Worm (Caenorhabditis elegans): ENCODE data around the gene ahsa-1.

Gene ahsa-1

DNA sequence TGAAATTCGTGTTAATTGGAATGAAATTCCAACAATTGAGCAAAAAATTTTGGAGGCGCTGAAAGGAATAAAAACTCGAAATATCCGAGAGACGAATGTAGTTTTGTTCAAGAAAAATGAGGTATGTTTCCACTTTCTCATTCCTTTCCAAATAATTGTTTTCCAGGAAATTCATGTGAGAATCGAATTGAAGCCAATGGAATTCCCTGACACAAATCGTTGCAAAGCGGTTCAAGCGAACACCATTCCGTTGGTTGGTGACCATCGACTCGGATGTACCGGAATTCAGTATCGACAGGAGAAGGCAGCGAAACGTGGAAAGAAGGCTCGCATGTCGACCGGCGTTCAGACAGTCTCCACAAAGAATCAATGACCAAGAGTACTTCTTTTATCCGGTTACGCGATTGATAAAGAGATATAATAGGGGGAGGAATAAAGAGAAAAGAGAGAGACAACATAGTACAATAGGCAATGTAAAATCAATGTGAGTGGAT is 28.8 kb downstream of the ahsa-1 start:
- TF ChIP-seq nhr-77 (tag; optimal IDR thresholded peaks at IDR 0.05) (no peak), nhr-10 (tag; optimal IDR thresholded peaks at IDR 0.05) (no peak)

DNA sequence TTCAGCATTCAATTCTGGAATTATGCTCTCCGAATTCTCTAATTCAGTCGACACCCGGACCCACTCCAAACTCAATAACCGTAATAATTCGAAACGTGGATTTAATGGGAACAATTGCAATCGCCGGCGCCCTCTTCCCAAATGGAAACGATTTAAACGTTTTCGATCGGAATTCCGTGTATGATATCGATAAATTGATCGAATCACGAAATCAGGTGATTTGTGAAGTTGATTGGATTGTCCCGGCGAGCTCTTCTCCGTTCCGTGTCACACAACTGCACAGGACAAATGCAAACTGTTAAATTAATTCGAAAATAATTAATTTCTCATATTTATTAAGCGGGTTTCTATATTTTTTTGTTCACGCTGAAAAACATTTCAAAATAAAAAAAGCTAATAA is 29.3 kb downstream of the ahsa-1 start, which contains the start of gene C25D7.16:
Gene C25D7.16, plus strand, starts transcription at position 301 of the 400 bp plus-strand sequence.
- TF ChIP-seq nhr-12 (tag; optimal IDR thresholded peaks at IDR 0.05) (no peak), alr-1 (tag; optimal IDR thresholded peaks at IDR 0.05) (no peak), snpc-4 (tag; optimal IDR thresholded peaks at IDR 0.05) (no peak), nhr-10 (tag; optimal IDR thresholded peaks at IDR 0.05) (no peak), lin-11 (tag; optimal IDR thresholded peaks at IDR 0.05) (no peak), R02D3.7 (tag; optimal IDR thresholded peaks at IDR 0.05) (no peak), aly-2 (tag; optimal IDR thresholded peaks at IDR 0.05) (no peak), lin-39 (tag; optimal IDR thresholded peaks at IDR 0.05) (no peak), unc-39 (tag; optimal IDR thresholded peaks at IDR 0.05) (no peak), ztf-4 (tag; optimal IDR thresholded peaks at IDR 0.05) (no peak), blmp-1 (tag; optimal IDR thresholded peaks at IDR 0.05; ENCODE audit: insufficient read depth) (no peak), F13H6.1 (tag; optimal IDR thresholded peaks at IDR 0.05) (no peak), C34F6.9 (tag; optimal IDR thresholded peaks at IDR 0.05) (no peak), unc-55 (GFP tag; optimal IDR thresholded peaks at IDR 0.05) (no peak)

DNA sequence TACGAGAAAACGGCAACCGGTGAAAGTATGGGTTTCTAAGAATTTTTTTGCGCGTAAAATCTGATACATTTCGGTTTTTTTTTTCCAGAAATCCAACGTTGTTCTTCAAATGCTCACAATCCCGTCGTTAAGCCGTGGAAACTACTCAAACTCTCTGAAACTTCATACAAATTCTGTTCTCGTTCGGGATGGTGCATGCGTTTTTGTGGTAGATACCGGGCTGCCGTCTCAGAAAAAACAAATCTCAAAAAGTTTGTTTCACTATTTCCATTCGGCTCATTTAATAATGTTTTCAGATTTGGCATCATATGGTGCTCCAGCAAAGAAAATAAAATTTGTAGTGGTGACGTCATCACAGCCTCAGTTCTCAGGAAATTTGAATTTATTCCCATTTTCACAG is 30.5 kb downstream of the ahsa-1 start:
- TF ChIP-seq gmeb-1 (tag; optimal IDR thresholded peaks at IDR 0.05) (no peak), alr-1 (tag; optimal IDR thresholded peaks at IDR 0.05) (no peak), ztf-4 (tag; optimal IDR thresholded peaks at IDR 0.05) (no peak), C34F6.9 (tag; optimal IDR thresholded peaks at IDR 0.05) (no peak), lin-11 (tag; optimal IDR thresholded peaks at IDR 0.05) (no peak), lin-13 (GFP tag; optimal IDR thresholded peaks at IDR 0.05) (no peak), dmd-4 (tag; optimal IDR thresholded peaks at IDR 0.05) (no peak), nhr-21 (tag; optimal IDR thresholded peaks at IDR 0.05) (no peak), zag-1 (tag; optimal IDR thresholded peaks at IDR 0.05) (no peak), nhr-10 (tag; optimal IDR thresholded peaks at IDR 0.05) (no peak), Y55F3AM.14 (GFP tag; optimal IDR thresholded peaks at IDR 0.05) (no peak), unc-62 (GFP tag; optimal IDR thresholded peaks at IDR 0.05) (no peak), nhr-6 (tag; optimal IDR thresholded peaks at IDR 0.05) (no peak), fos-1 (tag; optimal IDR thresholded peaks at IDR 0.05) (no peak), nhr-23 (tag; optimal IDR thresholded peaks at IDR 0.05) (no peak), mdl-1 (tag; optimal IDR thresholded peaks at IDR 0.05) (no peak), elt-3 (tag; optimal IDR thresholded peaks at IDR 0.05) (no peak), crh-2 (tag; optimal IDR thresholded peaks at IDR 0.05) (no peak), aly-2 (tag; optimal IDR thresholded peaks at IDR 0.05) (no peak), F13H6.1 (tag; optimal IDR thresholded peaks at IDR 0.05) (no peak)

DNA sequence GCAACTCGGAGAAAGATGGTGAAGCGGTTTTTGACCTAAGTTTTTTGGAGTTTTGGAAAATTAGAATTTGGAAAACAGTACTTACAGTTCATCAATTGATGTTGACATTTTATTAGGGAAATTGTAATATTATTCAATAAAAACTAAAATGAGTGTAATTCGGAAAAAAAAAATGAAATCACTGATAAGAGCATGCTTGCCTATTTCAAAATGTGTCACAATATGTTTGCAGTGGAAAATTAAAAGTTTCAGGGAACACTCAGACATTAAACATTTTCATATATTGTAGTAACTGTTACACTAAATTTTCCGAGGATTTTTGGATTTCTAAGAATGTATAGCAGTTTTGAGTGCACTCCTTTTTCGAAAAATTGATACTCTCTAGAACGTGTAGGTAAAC is 32.8 kb downstream of the ahsa-1 start, which contains the start of the genes fbxa-82 and C25D7.5:
Gene fbxa-82, minus strand, starts transcription at position 163 of the 400 bp plus-strand sequence.
Gene C25D7.5, plus strand, starts transcription at position 283 of the 400 bp plus-strand sequence.
- TF ChIP-seq zag-1 (tag; optimal IDR thresholded peaks at IDR 0.05) (no peak), nhr-12 (tag; optimal IDR thresholded peaks at IDR 0.05) (no peak), dmd-4 (tag; optimal IDR thresholded peaks at IDR 0.05) (no peak), elt-1 (tag; optimal IDR thresholded peaks at IDR 0.05) (no peak), lin-11 (tag; optimal IDR thresholded peaks at IDR 0.05) (no peak), fos-1 (tag; optimal IDR thresholded peaks at IDR 0.05) (peak; percentile 30)

DNA sequence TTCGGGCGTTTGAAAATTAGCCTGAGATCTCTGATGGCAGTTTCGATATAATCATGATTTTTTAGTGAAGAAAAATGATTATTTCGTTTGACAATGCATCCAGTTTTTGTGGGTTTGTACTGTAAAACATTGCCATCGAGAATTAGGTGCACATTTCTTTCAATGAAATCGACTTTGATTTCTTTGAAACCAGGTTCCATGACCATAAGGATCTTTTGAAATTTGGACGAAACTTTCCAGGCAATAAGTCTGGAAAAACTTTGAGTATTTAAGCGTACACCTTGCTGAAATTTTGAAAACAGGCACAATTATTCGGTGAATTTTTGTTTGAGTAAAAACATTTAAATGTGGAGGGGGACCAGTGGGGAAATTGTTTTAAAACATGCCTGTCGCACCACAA is 33.5 kb downstream of the ahsa-1 start:
- no peak for TF ChIP-seq elt-1 (tag; optimal IDR thresholded peaks at IDR 0.05)
- TF ChIP-seq unc-55 (GFP tag; optimal IDR thresholded peaks at IDR 0.05) = no peak
- TF ChIP-seq nhr-25 (tag; optimal IDR thresholded peaks at IDR 0.05) = no peak
- no peak for TF ChIP-seq ztf-11 (tag; optimal IDR thresholded peaks at IDR 0.05)
- no peak for TF ChIP-seq egl-27 (tag; optimal IDR thresholded peaks at IDR 0.05)
- TF ChIP-seq ceh-82 (tag; optimal IDR thresholded peaks at IDR 0.05) = no peak
- TF ChIP-seq fos-1 (tag; optimal IDR thresholded peaks at IDR 0.05) = no peak

DNA sequence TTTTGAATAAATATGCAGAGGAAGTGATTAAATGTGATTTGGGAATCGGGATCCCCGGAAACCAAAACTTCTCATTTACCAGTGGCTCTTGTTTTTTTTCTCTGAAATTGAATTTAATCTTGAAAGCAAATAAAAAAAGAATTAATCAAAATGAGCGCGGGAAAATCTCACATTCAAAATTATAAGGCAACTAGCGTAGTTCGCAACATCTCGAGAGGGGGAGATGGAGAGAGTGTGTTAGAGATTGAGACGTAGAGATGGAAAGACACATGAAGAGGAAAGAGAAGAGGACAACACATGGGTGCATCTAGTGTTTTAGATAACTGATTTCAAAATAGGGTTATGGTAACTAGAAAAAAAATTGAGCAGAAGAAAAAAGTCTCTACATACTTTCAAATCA is 37.1 kb downstream of the ahsa-1 start, which contains the start of gene sdc-3:
Gene sdc-3, minus strand, starts transcription at position 101 of the 400 bp plus-strand sequence.
- TF ChIP-seq C34F6.9 (tag; optimal IDR thresholded peaks at IDR 0.05) (peak; percentile 28), sem-4 (tag; optimal IDR thresholded peaks at IDR 0.05) (no peak), lsy-2 (tag; optimal IDR thresholded peaks at IDR 0.05) (no peak), alr-1 (tag; optimal IDR thresholded peaks at IDR 0.05) (no peak), fos-1 (tag; optimal IDR thresholded peaks at IDR 0.05) (peak; percentile 18), F13H6.1 (tag; optimal IDR thresholded peaks at IDR 0.05) (no peak), lin-11 (tag; optimal IDR thresholded peaks at IDR 0.05) (no peak), nhr-129 (tag; optimal IDR thresholded peaks at IDR 0.05) (no peak), peb-1 (tag; optimal IDR thresholded peaks at IDR 0.05) (no peak)
